Fruit fly (Drosophila melanogaster) whole organism, prepupa: ENCODE data around the gene app.

ENCODE experiments used
- Blimp-1 ChIP-seq: fragments of 200-800 bp; sonication (Bioruptor generic); optimal IDR thresholded peaks from 3 replicates; lab custom pipeline; 2017; ENCODE audit warnings: missing biosample characterization, missing genetic modification characterization, mild to moderate bottlenecking, moderate library complexity, missing genetic modification reagents
- CG10631 ChIP-seq: fragments of 200-800 bp; sonication (Bioruptor generic); optimal IDR thresholded peaks from 2 replicates; lab custom pipeline; 2016; ENCODE audit warnings: missing biosample characterization, missing genetic modification characterization
- CG10669 ChIP-seq: fragments of 200-800 bp; sonication (Bioruptor generic); optimal IDR thresholded peaks from 3 replicates; lab custom pipeline; 2018; ENCODE audit warnings: missing biosample characterization, mild to moderate bottlenecking, missing genetic modification characterization, moderate library complexity
- CG11902 ChIP-seq: fragments of 200-800 bp; sonication (Bioruptor generic); optimal IDR thresholded peaks from 3 replicates; lab custom pipeline; 2016; ENCODE audit warnings: missing biosample characterization, missing genetic modification characterization
- CG1621 ChIP-seq: fragments of 200-800 bp; sonication (Bioruptor generic); optimal IDR thresholded peaks from 3 replicates; lab custom pipeline; 2018; ENCODE audit warnings: missing biosample characterization, mild to moderate bottlenecking, missing genetic modification characterization
- CG3032 ChIP-seq: fragments of 200-800 bp; optimal IDR thresholded peaks from 2 replicates; lab custom pipeline; 2019; ENCODE audit warnings: missing biosample characterization, mild to moderate bottlenecking, missing genetic modification characterization, moderate library complexity
- CG31627 ChIP-seq: fragments of 200-800 bp; sonication (Bioruptor generic); optimal IDR thresholded peaks from 3 replicates; lab custom pipeline; 2016; ENCODE audit warnings: missing biosample characterization, missing genetic modification characterization
- CG32006 ChIP-seq: fragments of 200-800 bp; sonication (Bioruptor generic); optimal IDR thresholded peaks from 3 replicates; lab custom pipeline; 2017; ENCODE audit warnings: missing biosample characterization, mild to moderate bottlenecking, missing genetic modification characterization
- CG3919 ChIP-seq: fragments of 200-800 bp; sonication (Bioruptor generic); optimal IDR thresholded peaks from 3 replicates; lab custom pipeline; 2016; ENCODE audit warnings: missing biosample characterization, missing genetic modification characterization
- CG4318 ChIP-seq: fragments of 200-800 bp; sonication (Bioruptor generic); optimal IDR thresholded peaks from 3 replicates; lab custom pipeline; 2017; ENCODE audit warnings: missing biosample characterization, mild to moderate bottlenecking, missing genetic modification characterization
- CG6163 ChIP-seq: fragments of 200-800 bp; sonication (Bioruptor generic); IDR thresholded peaks from 3 replicates; pipeline ENCODE4 v1.3.6; 2022; ENCODE audit warnings: missing biosample characterization, missing genetic modification characterization
- CG6808 ChIP-seq: fragments of 200-800 bp; sonication (Bioruptor generic); optimal IDR thresholded peaks from 3 replicates; lab custom pipeline; 2017; ENCODE audit warnings: missing biosample characterization, missing genetic modification characterization, mild to moderate bottlenecking, moderate library complexity, missing genetic modification reagents
- CG8119 ChIP-seq: fragments of 200-800 bp; sonication (Bioruptor generic); IDR thresholded peaks from 3 replicates; pipeline ENCODE4 v1.3.6; 2022; ENCODE audit warnings: missing biosample characterization, missing genetic modification characterization
- CG8319 ChIP-seq: fragments of 200-800 bp; sonication (Bioruptor generic); optimal IDR thresholded peaks from 3 replicates; lab custom pipeline; 2016; ENCODE audit warnings: missing biosample characterization, missing genetic modification characterization
- CG8632 ChIP-seq: fragments of 200-800 bp; sonication (Bioruptor generic); optimal IDR thresholded peaks from 3 replicates; lab custom pipeline; 2016; ENCODE audit warnings: missing biosample characterization, missing genetic modification characterization
- Eip78C ChIP-seq: fragments of 200-800 bp; sonication (Bioruptor generic); peaks from one replicate; lab custom pipeline; 2016; ENCODE audit warnings: missing biosample characterization, missing genetic modification characterization
- Ets21C ChIP-seq: fragments of 200-800 bp; sonication (Bioruptor generic); optimal IDR thresholded peaks from 3 replicates; lab custom pipeline; 2016; ENCODE audit warnings: missing biosample characterization, missing genetic modification characterization
- Ets96B ChIP-seq: fragments of 200-800 bp; optimal IDR thresholded peaks from 2 replicates; lab custom pipeline; 2019; ENCODE audit warnings: missing biosample characterization, mild to moderate bottlenecking, missing genetic modification characterization, moderate library complexity
- Hr38 ChIP-seq: sonication (Bioruptor generic); optimal IDR thresholded peaks from 2 replicates; lab custom pipeline; 2016; ENCODE audit warnings: missing biosample characterization, missing genetic modification characterization
- Hr39 ChIP-seq: fragments of 200-800 bp; sonication (Bioruptor generic); optimal IDR thresholded peaks from 2 replicates; lab custom pipeline; 2016; ENCODE audit warnings: missing biosample characterization, missing genetic modification characterization
- Hr4 ChIP-seq: fragments of 200-800 bp; sonication (Bioruptor generic); optimal IDR thresholded peaks from 3 replicates; lab custom pipeline; 2016; ENCODE audit warnings: missing biosample characterization, missing genetic modification characterization
- Lpt ChIP-seq: fragments of 200-800 bp; sonication (Bioruptor generic); optimal IDR thresholded peaks from 3 replicates; lab custom pipeline; 2016; ENCODE audit warnings: missing biosample characterization, missing genetic modification characterization
- Smox ChIP-seq: fragments of 200-800 bp; sonication (Bioruptor generic); optimal IDR thresholded peaks from 3 replicates; lab custom pipeline; 2016; ENCODE audit warnings: missing biosample characterization, missing genetic modification characterization
- Sox102F ChIP-seq: fragments of 200-800 bp; sonication (Bioruptor generic); optimal IDR thresholded peaks from 2 replicates; lab custom pipeline; 2016; ENCODE audit warnings: missing biosample characterization, mild to moderate bottlenecking, missing genetic modification characterization
- Sox14 ChIP-seq: fragments of 200-800 bp; sonication (Bioruptor generic); optimal IDR thresholded peaks from 3 replicates; lab custom pipeline; 2016; ENCODE audit warnings: missing biosample characterization, missing genetic modification characterization
- acj6 ChIP-seq: fragments of 200-800 bp; sonication (Bioruptor generic); optimal IDR thresholded peaks from 3 replicates; lab custom pipeline; 2016; ENCODE audit warnings: missing biosample characterization, missing genetic modification characterization
- cyc ChIP-seq: fragments of 200-800 bp; sonication (Bioruptor generic); optimal IDR thresholded peaks from 3 replicates; lab custom pipeline; 2016; ENCODE audit warnings: missing biosample characterization, missing genetic modification characterization
- dac ChIP-seq: fragments of 200-800 bp; sonication (Bioruptor generic); optimal IDR thresholded peaks from 2 replicates; lab custom pipeline; 2017; ENCODE audit warnings: missing biosample characterization, mild to moderate bottlenecking, missing genetic modification characterization
- dsx ChIP-seq: fragments of 200-800 bp; optimal IDR thresholded peaks from 3 replicates; lab custom pipeline; 2019; ENCODE audit warnings: missing biosample characterization, mild to moderate bottlenecking, missing genetic modification characterization, moderate library complexity; ENCODE audit not compliant: poor library complexity, severe bottlenecking
- eg ChIP-seq: fragments of 200-800 bp; sonication (Bioruptor generic); IDR thresholded peaks from 3 replicates; pipeline ENCODE4 v1.3.6; 2022; ENCODE audit warnings: missing biosample characterization, missing genetic modification characterization
- fd85E ChIP-seq: fragments of 200-800 bp; sonication (Bioruptor generic); optimal IDR thresholded peaks from 3 replicates; lab custom pipeline; 2016; ENCODE audit warnings: missing biosample characterization, missing genetic modification characterization
- lz ChIP-seq: fragments of 200-800 bp; sonication (Bioruptor generic); optimal IDR thresholded peaks from 3 replicates; lab custom pipeline; 2016; ENCODE audit warnings: missing biosample characterization, missing genetic modification characterization
- net ChIP-seq: fragments of 200-800 bp; sonication (Bioruptor generic); optimal IDR thresholded peaks from 3 replicates; lab custom pipeline; 2016; ENCODE audit warnings: missing biosample characterization, missing genetic modification characterization
- pdm3 ChIP-seq: fragments of 200-800 bp; sonication (Bioruptor generic); optimal IDR thresholded peaks from 3 replicates; lab custom pipeline; 2016; ENCODE audit warnings: missing biosample characterization, missing genetic modification characterization
- spab ChIP-seq: fragments of 200-800 bp; sonication (Bioruptor generic); optimal IDR thresholded peaks from 2 replicates; lab custom pipeline; 2017; ENCODE audit warnings: missing biosample characterization, mild to moderate bottlenecking, missing genetic modification characterization, missing genetic modification reagents
- ss ChIP-seq, 2 experiments: fragments of 200-800 bp; sonication (Bioruptor generic); optimal IDR thresholded peaks; 2 replicates in 1 of 2; 3 replicates in 1 of 2; lab custom pipeline; 2017 to 2018; ENCODE audit warnings: mild to moderate bottlenecking in 2 of 2, missing biosample characterization in 2 of 2, missing genetic modification characterization in 2 of 2, moderate library complexity in 1 of 2
- svp ChIP-seq: fragments of 200-800 bp; sonication (Bioruptor generic); peaks from one replicate; lab custom pipeline; 2016; ENCODE audit warnings: missing biosample characterization, missing genetic modification characterization
- vri ChIP-seq: fragments of 200-800 bp; sonication (Bioruptor generic); optimal IDR thresholded peaks from 3 replicates; lab custom pipeline; 2016; ENCODE audit warnings: missing biosample characterization, mild to moderate bottlenecking, missing genetic modification characterization

The app gene

DNA sequence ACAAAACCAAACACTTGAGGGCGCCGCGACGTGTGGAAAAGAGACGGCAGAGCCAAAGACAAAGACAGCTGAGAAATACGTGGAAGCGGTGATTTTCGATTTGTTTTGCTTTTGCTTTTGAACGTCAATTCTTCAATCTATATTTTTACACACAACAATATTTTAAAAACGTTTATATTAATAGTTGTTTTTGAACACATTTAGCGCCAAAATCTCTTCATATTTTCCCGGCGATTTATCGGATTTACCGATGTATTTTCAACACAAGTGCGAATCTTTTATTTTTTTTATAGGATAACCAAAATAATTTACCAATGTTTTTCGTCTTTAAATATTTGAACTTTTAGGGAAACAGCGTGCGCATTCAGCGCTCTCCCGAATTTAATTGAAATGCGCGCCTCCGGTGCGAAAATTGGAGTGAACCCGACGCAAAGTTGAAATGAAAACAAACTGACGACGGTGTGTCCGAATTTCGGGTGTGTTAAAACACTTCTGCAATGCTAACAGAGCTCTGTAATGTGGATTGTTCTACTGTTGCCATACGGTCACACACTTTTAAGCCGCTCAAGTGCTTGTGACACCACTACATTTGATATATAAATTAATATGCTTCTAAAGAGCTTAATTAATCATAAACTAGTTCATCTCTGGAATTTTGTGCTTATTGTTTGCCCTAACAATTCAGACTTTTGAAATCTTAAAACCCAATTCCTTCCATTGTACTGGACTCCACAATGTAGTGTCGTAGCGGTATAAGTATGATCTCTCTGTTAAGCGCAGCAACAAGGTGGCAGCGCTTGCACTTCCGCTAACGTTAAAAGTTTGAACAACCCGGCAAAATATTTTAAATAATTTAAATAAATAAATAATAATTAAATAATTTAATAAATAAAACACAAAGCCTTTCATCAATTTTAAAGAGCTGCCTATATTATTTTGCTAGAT, at the start of gene app (continued):
- TF ChIP-seq CG6163 (GFP tag; lab: Robert Waterston, UW) (peak; percentile 98), CG31627 (GFP tag; lab: Kevin White, UChicago) (peak; percentile 92), CG8119 (GFP tag; lab: Robert Waterston, UW) (peak; percentile 92), Ets21C (GFP tag; lab: Kevin White, UChicago) (peak; percentile 84), Smox (GFP tag; lab: Kevin White, UChicago) (peak; percentile 88), CG4318 (GFP tag; lab: Kevin White, UChicago) (peak; percentile 85), dsx (GFP tag; lab: Kevin White, UChicago) (peak; percentile 87), CG6808 (peak; percentile 81), CG32006 (peak; percentile 93), Hr38 (GFP tag; lab: Kevin White, UChicago) (no peak)

DNA sequence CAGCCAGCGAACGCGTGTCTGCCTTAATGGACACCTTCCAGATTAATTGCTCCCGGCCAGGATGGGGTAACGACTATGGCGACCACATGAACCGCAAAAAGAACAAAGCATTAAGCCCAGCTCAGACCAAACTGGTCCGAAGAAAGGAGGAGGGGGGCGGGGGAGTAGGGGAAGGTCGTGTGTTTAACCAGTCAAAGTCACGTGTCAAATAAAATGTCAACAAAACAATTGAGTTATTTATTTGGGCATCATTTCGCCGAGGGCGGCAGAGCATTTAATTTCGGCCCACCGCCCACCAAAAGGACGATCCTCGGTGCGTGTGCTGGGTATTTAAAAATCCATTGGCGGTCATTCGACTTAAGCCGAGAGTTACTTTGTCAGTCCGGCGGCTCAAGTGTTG, 46.6 kb upstream of the app start:
- no peak for TF ChIP-seq dac
- TF ChIP-seq CG10631 (GFP tag; lab: Kevin White, UChicago), result no peak
- no peak for TF ChIP-seq CG10669 (GFP tag; lab: Kevin White, UChicago)
- TF ChIP-seq net (GFP tag; lab: Kevin White, UChicago), result no peak
- TF ChIP-seq eg (GFP tag; lab: Robert Waterston, UW), result no peak
- TF ChIP-seq CG31627 (GFP tag; lab: Kevin White, UChicago), result no peak
- no peak for TF ChIP-seq acj6 (GFP tag; lab: Kevin White, UChicago)
- no peak for TF ChIP-seq Ets96B
- no peak for TF ChIP-seq lz (GFP tag; lab: Kevin White, UChicago)
- TF ChIP-seq CG11902 (GFP tag; lab: Kevin White, UChicago), result no peak
- TF ChIP-seq Blimp-1, result no peak
- no peak for TF ChIP-seq Sox14 (GFP tag; lab: Kevin White, UChicago)
- no peak for TF ChIP-seq CG4318 (GFP tag; lab: Kevin White, UChicago)
- TF ChIP-seq Sox102F (GFP tag; lab: Kevin White, UChicago), result no peak
- TF ChIP-seq CG3032 (tag; lab: Kevin White, UChicago), result no peak
- no peak for TF ChIP-seq ss (GFP tag; optimal IDR thresholded peaks at IDR 0.05; lab: Kevin White, UChicago)

DNA sequence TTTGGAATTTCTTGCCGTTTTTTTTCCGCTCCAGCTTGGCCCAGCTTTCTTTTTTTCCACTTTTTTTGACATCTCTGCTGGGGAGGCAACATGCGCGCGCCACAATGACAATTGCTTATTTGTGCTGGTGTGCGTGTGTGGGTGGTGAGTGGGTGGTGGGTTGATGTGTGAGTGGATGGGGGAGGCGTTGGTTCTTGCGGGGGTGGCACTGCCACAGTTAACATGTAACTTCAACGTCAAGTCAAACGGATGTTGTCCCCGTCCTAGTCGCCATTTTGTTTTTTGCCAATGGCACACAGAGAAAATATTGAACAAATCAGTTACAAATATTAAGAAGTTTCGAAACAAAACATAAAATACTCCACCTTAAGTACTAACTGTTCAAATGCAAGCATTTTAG, 43.9 kb upstream of the app start, which contains the start of gene CG44355:
CG44355 (plus strand) TSS at position 301 of the 400 bp plus-strand sequence.
- no peak for TF ChIP-seq Hr39 (GFP tag; lab: Kevin White, UChicago)
- no peak for TF ChIP-seq dac
- TF ChIP-seq, all 60 proteins: peak for 0

DNA sequence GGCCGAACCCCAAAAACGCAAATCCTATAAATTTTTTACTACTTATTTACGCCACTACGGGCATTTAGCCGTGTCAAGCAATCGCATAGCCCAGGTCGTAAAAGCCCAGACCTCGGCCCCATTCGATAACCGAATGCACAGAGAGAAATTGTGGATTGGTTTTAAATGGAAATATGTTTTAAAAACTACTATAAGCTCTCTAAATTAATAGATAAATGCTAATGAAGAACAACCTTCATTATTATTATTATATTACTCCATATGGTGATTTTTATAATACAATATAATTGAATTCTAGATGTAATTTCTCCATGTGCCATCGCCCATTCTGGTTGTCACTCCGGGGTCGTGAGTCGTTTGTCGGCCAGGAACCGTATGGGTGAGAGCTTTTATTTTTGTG, 39.3 kb upstream of the app start:
- TF ChIP-seq ss (GFP tag; optimal IDR thresholded peaks at IDR 0.05; lab: Kevin White, UChicago) (no peak), fd85E (GFP tag; lab: Kevin White, UChicago) (no peak)
- TF ChIP-seq, all 60 proteins: peak for 0

DNA sequence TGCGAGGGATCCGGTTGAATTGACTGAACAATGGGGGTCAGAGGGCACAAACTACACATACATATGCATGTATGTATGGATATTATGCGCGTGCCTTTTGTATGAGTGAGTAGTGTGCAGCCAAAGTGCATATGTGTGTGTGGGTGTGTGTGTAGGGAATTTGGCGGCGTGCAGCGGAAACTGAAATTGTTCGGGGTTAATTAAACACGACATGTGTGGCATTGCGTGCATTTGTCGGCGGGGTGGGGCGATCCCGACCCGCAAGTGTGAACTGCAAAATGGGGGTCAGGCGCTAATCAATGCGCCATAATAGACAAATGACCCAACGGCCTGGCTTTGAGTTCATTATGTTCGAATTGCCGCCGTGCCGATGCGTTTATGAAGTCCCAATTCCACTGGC, 31.5 kb upstream of the app start:
- TF ChIP-seq cyc (GFP tag; lab: Kevin White, UChicago), result no peak
- no peak for TF ChIP-seq Smox (GFP tag; lab: Kevin White, UChicago)
- TF ChIP-seq Lpt (GFP tag; lab: Kevin White, UChicago), result no peak
- TF ChIP-seq CG8319 (GFP tag; lab: Kevin White, UChicago), result no peak
- TF ChIP-seq, all 60 proteins: peak for 0

DNA sequence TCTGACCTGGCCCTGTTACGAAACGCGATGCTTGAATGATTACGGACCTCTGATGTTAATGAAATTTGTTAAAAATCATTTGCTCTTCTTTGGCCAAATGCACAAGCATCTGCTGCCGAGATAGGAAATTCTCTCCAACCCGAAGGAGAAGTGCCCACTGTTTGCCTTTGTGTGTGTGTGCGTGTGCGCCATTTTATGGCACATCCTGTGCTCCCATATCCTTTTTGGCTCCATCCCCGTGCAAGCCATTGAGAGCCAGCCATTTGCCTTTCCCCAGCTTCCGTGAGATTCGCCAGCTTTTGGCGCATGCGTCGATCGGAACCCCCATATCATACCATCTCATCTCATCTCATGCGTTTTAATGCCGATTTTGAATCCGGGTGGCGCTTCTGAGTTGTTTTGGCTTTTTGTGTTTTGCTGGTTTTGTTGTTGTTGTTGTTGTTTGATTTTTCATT, 29.5 kb upstream of the app start, which contains the start of gene CG4328:
CG4328 (minus strand) TSS at position 51 of the 455 bp plus-strand sequence.
- no peak for TF ChIP-seq CG6808
- no peak for TF ChIP-seq CG6163 (GFP tag; lab: Robert Waterston, UW)
- TF ChIP-seq pdm3 (GFP tag; lab: Kevin White, UChicago), result no peak
- TF ChIP-seq Eip78C (GFP tag; lab: Kevin White, UChicago), result no peak
- TF ChIP-seq CG3919 (GFP tag; lab: Kevin White, UChicago), result no peak
- TF ChIP-seq Ets96B, result no peak
- no peak for TF ChIP-seq Ets21C (GFP tag; lab: Kevin White, UChicago)
- no peak for TF ChIP-seq Hr4 (GFP tag; lab: Kevin White, UChicago)
- TF ChIP-seq CG31627 (GFP tag; lab: Kevin White, UChicago), result no peak
- no peak for TF ChIP-seq Sox102F (GFP tag; lab: Kevin White, UChicago)
- TF ChIP-seq spab (GFP tag; lab: Kevin White, UChicago), result no peak
- no peak for TF ChIP-seq CG32006
- TF ChIP-seq CG1621, result no peak
- TF ChIP-seq vri (GFP tag; lab: Kevin White, UChicago), result no peak
- TF ChIP-seq svp, result no peak
- TF ChIP-seq CG4318 (GFP tag; lab: Kevin White, UChicago), result no peak
- no peak for TF ChIP-seq Sox14 (GFP tag; lab: Kevin White, UChicago)
- TF ChIP-seq CG8632 (GFP tag; lab: Kevin White, UChicago), result no peak
